Worm (Caenorhabditis elegans) whole organism, L2 larva: ENCODE data around the gene D1054.10.

Experiments used
- ama-1 ChIP-seq: fragments of 150-350 bp; optimal IDR thresholded peaks from 2 replicates; lab custom pipeline; 2018; ENCODE audit warnings: inconsistent platforms
- fos-1 ChIP-seq: fragments of 150-350 bp; optimal IDR thresholded peaks from 2 replicates; lab custom pipeline; 2014; ENCODE audit warnings: missing biosample characterization, missing genetic modification characterization
- mbf-1 ChIP-seq: sonication (generic microtip); optimal IDR thresholded peaks from 2 replicates; lab custom pipeline; 2017; ENCODE audit warnings: missing biosample characterization, missing genetic modification characterization

DNA sequence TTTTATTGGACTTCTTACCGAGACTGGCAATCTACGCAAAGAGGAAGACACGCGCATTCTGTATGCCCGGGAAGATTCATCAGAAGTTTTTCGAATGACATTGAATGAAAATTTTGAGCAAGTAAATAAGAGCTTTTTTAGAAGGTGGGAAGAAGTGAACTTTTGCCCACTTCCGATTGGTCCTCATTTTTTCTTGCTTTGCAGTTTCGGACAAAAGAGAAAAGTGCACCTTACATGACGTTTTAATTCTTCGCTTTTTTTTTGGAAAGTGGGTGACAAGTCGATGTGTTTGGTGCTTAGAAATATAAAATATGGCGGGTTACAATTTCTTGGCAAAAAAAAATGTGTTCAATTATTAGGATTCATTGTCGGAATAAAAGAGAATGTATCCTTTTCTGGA, 11.7 kb upstream of the D1054.10 start, which contains the start of gene secs-1:
- TF ChIP-seq fos-1 (tag; lab: Kevin White, UChicago) (no peak), ama-1 (lab: Kevin White, UChicago) (no peak), mbf-1 (tag; lab: Kevin White, UChicago) (no peak)
